Fruit fly (Drosophila melanogaster) whole organism, embryonic: ENCODE results near the gene CG13000.
A peak's percentile ranks its signal among the peaks of the same experiment; 100 is the strongest.

ENCODE experiments used
- ATbp ChIP-seq: fragments of 200-800 bp; sonication (Bioruptor generic); optimal IDR thresholded peaks from 2 replicates; lab custom pipeline; 2017; ENCODE audit warnings: missing biosample characterization, mild to moderate bottlenecking, missing genetic modification characterization, missing genetic modification reagents
- Atf-2 ChIP-seq: fragments of 200-800 bp; sonication (Bioruptor generic); optimal IDR thresholded peaks from 2 replicates; lab custom pipeline; 2016; ENCODE audit warnings: missing biosample characterization, missing genetic modification characterization
- Awh ChIP-seq: fragments of 200-800 bp; sonication (Bioruptor generic); IDR thresholded peaks from 2 replicates; pipeline ENCODE4, ENCODE4 v1.3.6; 2022; ENCODE audit warnings: missing biosample characterization, missing genetic modification characterization
- BEAF-32 ChIP-seq: fragments of 200-800 bp; sonication (Bioruptor generic); optimal IDR thresholded peaks from 3 replicates; lab custom pipeline; 2017; ENCODE audit warnings: missing biosample characterization, missing genetic modification characterization, mild to moderate bottlenecking, moderate library complexity, missing genetic modification reagents
- Bgb ChIP-seq: fragments of 200-800 bp; sonication (Bioruptor generic); IDR thresholded peaks from 2 replicates; pipeline ENCODE4 v1.3.6; 2022; ENCODE audit warnings: missing biosample characterization, missing genetic modification characterization; ENCODE audit not compliant: partially characterized antibody
- CG10959 ChIP-seq: fragments of 200-800 bp; sonication (Bioruptor generic); IDR thresholded peaks from 2 replicates; pipeline ENCODE4 v1.3.6; 2022; ENCODE audit warnings: missing biosample characterization, missing genetic modification characterization
- CG11398 ChIP-seq: fragments of 200-800 bp; sonication (Bioruptor generic); optimal IDR thresholded peaks from 2 replicates; lab custom pipeline; 2016; ENCODE audit warnings: missing biosample characterization, missing genetic modification characterization
- CG11723 ChIP-seq: fragments of 200-800 bp; sonication (Bioruptor generic); optimal IDR thresholded peaks from 2 replicates; lab custom pipeline; 2017; ENCODE audit warnings: missing biosample characterization, mild to moderate bottlenecking, missing genetic modification characterization
- CG14965 ChIP-seq: fragments of 200-800 bp; sonication (Bioruptor generic); optimal IDR thresholded peaks from 2 replicates; lab custom pipeline; 2016; ENCODE audit warnings: missing biosample characterization, missing genetic modification characterization, borderline replicate concordance
- CG15073 ChIP-seq: fragments of 200-800 bp; sonication (Bioruptor generic); optimal IDR thresholded peaks from 2 replicates; lab custom pipeline; 2016; ENCODE audit warnings: missing biosample characterization, missing genetic modification characterization
- CG2712 ChIP-seq: fragments of 200-800 bp; optimal IDR thresholded peaks from 3 replicates; lab custom pipeline; 2019; ENCODE audit warnings: missing biosample characterization, mild to moderate bottlenecking, missing genetic modification characterization, moderate library complexity
- CG3163 ChIP-seq: fragments of 200-800 bp; sonication (Bioruptor generic); optimal IDR thresholded peaks from 3 replicates; lab custom pipeline; 2016; ENCODE audit warnings: missing biosample characterization, missing genetic modification characterization
- CG3407 ChIP-seq: fragments of 200-800 bp; sonication (Bioruptor generic); optimal IDR thresholded peaks from 2 replicates; lab custom pipeline; 2018; ENCODE audit warnings: missing biosample characterization, mild to moderate bottlenecking, missing genetic modification characterization
- CG3847 ChIP-seq: fragments of 200-800 bp; sonication (Bioruptor generic); IDR thresholded peaks from 2 replicates; pipeline ENCODE4 v1.3.6; 2022; ENCODE audit warnings: missing biosample characterization, missing genetic modification characterization
- CG4424 ChIP-seq: fragments of 200-800 bp; sonication (Bioruptor generic); optimal IDR thresholded peaks from 3 replicates; lab custom pipeline; 2016; ENCODE audit warnings: missing biosample characterization, missing genetic modification characterization
- CG4854 ChIP-seq: fragments of 200-800 bp; sonication (Bioruptor generic); optimal IDR thresholded peaks from 2 replicates; lab custom pipeline; 2016; ENCODE audit warnings: missing biosample characterization, missing genetic modification characterization, inconsistent platforms
- CG5180 ChIP-seq: fragments of 200-800 bp; sonication (Bioruptor generic); optimal IDR thresholded peaks from 3 replicates; lab custom pipeline; 2017; ENCODE audit warnings: missing biosample characterization, missing genetic modification characterization, mild to moderate bottlenecking, moderate library complexity, missing genetic modification reagents
- CG6272 ChIP-seq: fragments of 200-800 bp; sonication (Bioruptor generic); IDR thresholded peaks from 2 replicates; pipeline ENCODE4 v1.3.6; 2022; ENCODE audit warnings: missing biosample characterization, missing genetic modification characterization
- CG6689 ChIP-seq: fragments of 200-800 bp; sonication (Bioruptor generic); IDR thresholded peaks from 2 replicates; pipeline ENCODE4 v1.3.6; 2022; ENCODE audit warnings: missing biosample characterization, missing genetic modification characterization
- CG7745 ChIP-seq: fragments of 200-800 bp; sonication (Bioruptor generic); optimal IDR thresholded peaks from 2 replicates; lab custom pipeline; 2018; ENCODE audit warnings: missing biosample characterization, mild to moderate bottlenecking, missing genetic modification characterization, moderate library complexity
- CG8388 ChIP-seq: fragments of 200-800 bp; sonication (Bioruptor generic); optimal IDR thresholded peaks from 2 replicates; lab custom pipeline; 2019; ENCODE audit warnings: missing biosample characterization, mild to moderate bottlenecking, missing genetic modification characterization, moderate library complexity
- CG9727 ChIP-seq: fragments of 200-800 bp; sonication (Bioruptor generic); optimal IDR thresholded peaks from 3 replicates; lab custom pipeline; 2017; ENCODE audit warnings: missing biosample characterization, mild to moderate bottlenecking, missing genetic modification characterization
- CG9932 ChIP-seq: fragments of 200-800 bp; sonication (Bioruptor generic); IDR thresholded peaks from 2 replicates; pipeline ENCODE4 v1.3.6; 2022; ENCODE audit warnings: missing biosample characterization, missing genetic modification characterization
- Camta ChIP-seq: fragments of 200-800 bp; sonication (Bioruptor generic); optimal IDR thresholded peaks from 2 replicates; lab custom pipeline; 2016; ENCODE audit warnings: missing biosample characterization, missing genetic modification characterization
- Dbx ChIP-seq: fragments of 200-800 bp; sonication (Bioruptor generic); IDR thresholded peaks from 3 replicates; pipeline ENCODE4 v1.3.6; 2022; ENCODE audit warnings: missing biosample characterization, missing genetic modification characterization
- Dref ChIP-seq: fragments of 200-800 bp; sonication (Bioruptor generic); IDR thresholded peaks from 2 replicates; pipeline ENCODE4 v1.3.6; 2022; ENCODE audit warnings: missing biosample characterization, missing genetic modification characterization
- E2f1 ChIP-seq: fragments of 200-800 bp; sonication (Bioruptor generic); IDR thresholded peaks from 2 replicates; pipeline ENCODE4 v1.3.6; 2022; ENCODE audit warnings: missing biosample characterization, missing genetic modification characterization
- ERR ChIP-seq: fragments of 200-800 bp; sonication (Bioruptor generic); optimal IDR thresholded peaks from 2 replicates; lab custom pipeline; 2016; ENCODE audit warnings: missing biosample characterization, missing genetic modification characterization
- Ets65A ChIP-seq: fragments of 200-800 bp; sonication (Bioruptor generic); peaks from one replicate; lab custom pipeline; 2016; ENCODE audit warnings: missing biosample characterization, missing genetic modification characterization
- Ets97D ChIP-seq: fragments of 200-800 bp; sonication (Bioruptor generic); optimal IDR thresholded peaks from 3 replicates; lab custom pipeline; 2016; ENCODE audit warnings: missing biosample characterization, missing genetic modification characterization
- Fer2 ChIP-seq: fragments of 200-800 bp; sonication (Bioruptor generic); optimal IDR thresholded peaks from 2 replicates; lab custom pipeline; 2018; ENCODE audit warnings: missing biosample characterization, mild to moderate bottlenecking, missing genetic modification characterization, moderate library complexity
- H2.0 ChIP-seq: fragments of 200-800 bp; sonication (Bioruptor generic); IDR thresholded peaks from 2 replicates; pipeline ENCODE4 v1.3.6; 2022; ENCODE audit warnings: missing biosample characterization, missing genetic modification characterization
- HHEX ChIP-seq: fragments of 200-800 bp; sonication (Bioruptor generic); optimal IDR thresholded peaks from 3 replicates; lab custom pipeline; 2017; ENCODE audit warnings: missing biosample characterization, mild to moderate bottlenecking, missing genetic modification characterization, missing genetic modification reagents
- Hmx ChIP-seq: fragments of 200-800 bp; sonication (Bioruptor generic); optimal IDR thresholded peaks from 2 replicates; lab custom pipeline; 2016; ENCODE audit warnings: missing biosample characterization, missing genetic modification characterization
- Max ChIP-seq: fragments of 200-800 bp; sonication (Bioruptor generic); optimal IDR thresholded peaks from 2 replicates; lab custom pipeline; 2016; ENCODE audit warnings: missing biosample characterization, mild to moderate bottlenecking, missing genetic modification characterization
- Nf-YC ChIP-seq: fragments of 200-800 bp; optimal IDR thresholded peaks from 3 replicates; lab custom pipeline; 2019; ENCODE audit warnings: missing biosample characterization, mild to moderate bottlenecking, missing genetic modification characterization, moderate library complexity
- TFAM ChIP-seq: fragments of 200-800 bp; sonication (Bioruptor generic); optimal IDR thresholded peaks from 2 replicates; lab custom pipeline; 2017; ENCODE audit warnings: missing biosample characterization, missing genetic modification characterization, inconsistent platforms
- ac ChIP-seq: fragments of 200-800 bp; sonication (Bioruptor generic); optimal IDR thresholded peaks from 3 replicates; lab custom pipeline; 2017; ENCODE audit warnings: missing biosample characterization, mild to moderate bottlenecking, missing genetic modification characterization
- amos ChIP-seq: fragments of 200-800 bp; sonication (Bioruptor generic); IDR thresholded peaks from 2 replicates; pipeline ENCODE4 v1.3.6; 2022; ENCODE audit warnings: missing biosample characterization, missing genetic modification characterization; ENCODE audit not compliant: partially characterized antibody
- ap ChIP-seq: fragments of 200-800 bp; sonication (Bioruptor generic); IDR thresholded peaks from 2 replicates; pipeline ENCODE4 v1.3.6; 2022; ENCODE audit warnings: missing biosample characterization, missing genetic modification characterization
- cato ChIP-seq: fragments of 200-800 bp; sonication (Bioruptor generic); optimal IDR thresholded peaks from 2 replicates; lab custom pipeline; 2016; ENCODE audit warnings: missing biosample characterization, missing genetic modification characterization, borderline replicate concordance
- grau ChIP-seq: fragments of 200-800 bp; optimal IDR thresholded peaks from 3 replicates; lab custom pipeline; 2019; ENCODE audit warnings: missing biosample characterization, mild to moderate bottlenecking, missing genetic modification characterization, moderate library complexity
- gro ChIP-seq: fragments of 200-800 bp; sonication (Bioruptor generic); optimal IDR thresholded peaks from 2 replicates; lab custom pipeline; 2016; ENCODE audit warnings: missing biosample characterization, missing genetic modification characterization
- hbn ChIP-seq: fragments of 200-800 bp; sonication (Bioruptor generic); IDR thresholded peaks from 2 replicates; pipeline ENCODE4 v1.3.6; 2022; ENCODE audit warnings: missing biosample characterization, missing genetic modification characterization; ENCODE audit not compliant: partially characterized antibody
- nerfin-2 ChIP-seq: fragments of 200-800 bp; sonication (Bioruptor generic); IDR thresholded peaks from 2 replicates; pipeline ENCODE4 v1.3.6; 2022; ENCODE audit warnings: missing biosample characterization, missing genetic modification characterization; ENCODE audit not compliant: partially characterized antibody
- onecut ChIP-seq: fragments of 200-800 bp; sonication (Bioruptor generic); IDR thresholded peaks from 2 replicates; pipeline ENCODE4 v1.3.6; 2022; ENCODE audit warnings: missing biosample characterization, missing genetic modification characterization
- pan ChIP-seq, 4 experiments: fragments of >200 bp in 3 of 4; fragments of 200-800 bp in 1 of 4; sonication (Bioruptor generic) in 1 of 4; optimal IDR thresholded peaks in 3 of 4; IDR thresholded peaks in 1 of 4; 2 replicates each; pipeline versions ENCODE4 v1.3.6 to Lab custom; 2017 to 2022; ENCODE audit warnings: missing biosample characterization in 2 of 4, missing genetic modification characterization in 2 of 4, mixed read lengths in 1 of 4
- prd ChIP-seq, 3 experiments: fragments of >200 bp in 2 of 3; fragments of 200-800 bp in 1 of 3; sonication (Bioruptor generic) in 1 of 3; optimal IDR thresholded peaks in 2 of 3; IDR thresholded peaks in 1 of 3; 2 replicates in 2 of 3; 3 replicates in 1 of 3; pipeline versions ENCODE4 v1.3.6 to Lab custom; 2017 to 2022; ENCODE audit warnings: missing biosample characterization in 1 of 3, missing genetic modification characterization in 1 of 3
- usp ChIP-seq: fragments of >200 bp; optimal IDR thresholded peaks from 2 replicates; lab custom pipeline; 2017; ENCODE audit warnings: missing biosample characterization, missing genetic modification characterization

Gene CG13000

DNA sequence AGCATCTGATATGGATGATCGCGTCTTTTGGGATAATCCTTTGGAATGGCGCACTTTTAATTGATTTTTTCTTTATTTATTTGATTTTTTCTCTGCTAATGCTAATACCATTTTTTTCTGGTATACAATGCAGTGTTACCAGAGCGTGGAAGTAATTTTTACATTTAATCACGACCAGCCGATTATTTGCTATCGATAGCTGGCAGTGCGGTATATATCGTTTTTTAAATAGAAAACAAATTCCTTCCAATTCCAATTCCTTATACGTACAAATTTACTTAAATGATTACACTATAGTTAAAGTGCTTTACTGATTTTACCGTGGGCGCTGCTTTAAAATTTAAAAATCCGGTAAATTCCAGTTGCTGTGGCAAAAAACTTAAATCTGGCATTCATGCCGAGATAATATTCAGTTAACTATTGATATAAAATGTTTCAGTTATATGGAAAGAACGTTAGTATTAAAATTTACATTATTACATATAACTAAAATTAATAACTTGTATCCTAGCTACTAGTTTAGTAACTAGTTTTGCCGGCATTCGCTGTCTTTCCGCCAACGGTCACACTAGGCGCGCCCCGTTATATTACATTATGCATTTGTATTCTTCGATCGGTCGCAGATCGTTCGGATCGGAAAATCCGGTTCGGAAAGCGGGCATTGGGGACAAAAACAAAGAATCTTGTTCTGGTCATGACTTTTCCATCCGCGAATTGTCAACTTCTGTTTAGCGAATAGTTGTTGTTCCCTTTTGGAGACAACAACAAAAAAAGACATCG is 5.3 kb downstream of the CG13000 start, which contains the start of the genes CG13001 and RhoGAP15B (continued):
- TF ChIP-seq ATbp (GFP tag; lab: Kevin White, UChicago) (no peak), Max (GFP tag; lab: Kevin White, UChicago) (no peak), Nf-YC (tag; lab: Kevin White, UChicago) (no peak), Awh (no peak), CG10959 (GFP tag; lab: Robert Waterston, UW) (no peak), CG4424 (GFP tag; lab: Kevin White, UChicago) (no peak), CG7745 (tag; lab: Kevin White, UChicago) (no peak), TFAM (no peak), Bgb (GFP tag; lab: Robert Waterston, UW) (peak; percentile 78), Hmx (GFP tag; lab: Kevin White, UChicago) (no peak), grau (no peak), gro (GFP tag; lab: Kevin White, UChicago) (no peak), CG6272 (GFP tag; lab: Robert Waterston, UW) (no peak), ap (GFP tag; lab: Robert Waterston, UW) (no peak), prd (optimal IDR thresholded peaks at IDR 0.05; lab: Kevin White, UChicago) (no peak), prd (GFP tag; IDR thresholded peaks at IDR 0.05; lab: Robert Waterston, UW) (no peak), Dref (peak; percentile 73), amos (GFP tag; lab: Robert Waterston, UW) (peak; percentile 88), CG11398 (GFP tag; lab: Kevin White, UChicago) (no peak), CG8388 (GFP tag; lab: Kevin White, UChicago) (no peak), BEAF-32 (peak; percentile 90), CG3847 (GFP tag; lab: Robert Waterston, UW) (peak; percentile 15; the same call in 1 of the 2 replicates), CG9727 (GFP tag; lab: Kevin White, UChicago) (no peak), Ets65A (GFP tag; lab: Kevin White, UChicago) (no peak), CG2712 (tag; lab: Kevin White, UChicago) (no peak), ERR (GFP tag; lab: Kevin White, UChicago) (no peak), pan (optimal IDR thresholded peaks at IDR 0.05; lab: Kevin White, UChicago) (no peak), pan (GFP tag; optimal IDR thresholded peaks at IDR 0.05 in 1 of 2, IDR thresholded peaks at IDR 0.05 in 1 of 2) (no peak), Atf-2 (GFP tag; lab: Kevin White, UChicago) (no peak), H2.0 (GFP tag; lab: Robert Waterston, UW) (no peak), HHEX (GFP tag; lab: Kevin White, UChicago) (no peak), CG3163 (GFP tag; lab: Kevin White, UChicago) (no peak), CG9932 (GFP tag; lab: Robert Waterston, UW) (no peak), onecut (0 out of 2 replicates have a peak, but pooled peaks have one; percentile 7), cato (GFP tag; lab: Kevin White, UChicago) (no peak), usp (GFP tag; lab: Kevin White, UChicago) (no peak), CG15073 (GFP tag; lab: Kevin White, UChicago) (no peak), CG3407 (GFP tag; lab: Kevin White, UChicago) (no peak), CG11723 (GFP tag; lab: Kevin White, UChicago) (no peak), ac (GFP tag; lab: Kevin White, UChicago) (no peak), CG14965 (no peak), CG5180 (GFP tag; lab: Kevin White, UChicago) (no peak), nerfin-2 (peak; percentile 59), Fer2 (tag; lab: Kevin White, UChicago) (no peak), Camta (GFP tag; lab: Kevin White, UChicago) (no peak), CG4854 (GFP tag; lab: Kevin White, UChicago) (no peak), E2f1 (GFP tag; lab: Robert Waterston, UW) (no peak), Dbx (GFP tag; lab: Robert Waterston, UW) (no peak), Ets97D (GFP tag; lab: Kevin White, UChicago) (peak; percentile 5), hbn (GFP tag; lab: Robert Waterston, UW) (no peak; the same call in 1 of the 2 replicates), CG6689 (GFP tag; lab: Robert Waterston, UW) (no peak)
